Worm (Caenorhabditis elegans): ENCODE results near the gene chtb-3.

chtb-3 gene

ce11 chrX:6319546-6319945 is at the start of gene chtb-3:
TSS of gene chtb-3 (minus strand) at chrX:6319646.
- TF ChIP-seq hif-1 (tag; optimal IDR thresholded peaks at IDR 0.05): no peak
- no peak for TF ChIP-seq F37D6.2 (tag; optimal IDR thresholded peaks at IDR 0.05)
- TF ChIP-seq madf-9 (GFP tag; conservative IDR thresholded peaks at IDR 0.05): no peak

- TF ChIP-seq nhr-42 (GFP tag; IDR thresholded peaks at IDR 0.05): no peak
- no peak for TF ChIP-seq zfp-3 (GFP tag; conservative IDR thresholded peaks at IDR 0.05)
- no peak for TF ChIP-seq ztf-7 (tag; optimal IDR thresholded peaks at IDR 0.05)
- TF ChIP-seq ceh-32 (tag; optimal IDR thresholded peaks at IDR 0.05; ENCODE audit: poor library complexity): no peak
- TF ChIP-seq ZK546.5 (tag; optimal IDR thresholded peaks at IDR 0.05): no peak
- no peak for TF ChIP-seq nhr-102 (tag; optimal IDR thresholded peaks at IDR 0.05)
- TF ChIP-seq mdl-1 (tag; optimal IDR thresholded peaks at IDR 0.05): no peak
- no peak for TF ChIP-seq dmd-6 (GFP tag; IDR thresholded peaks at IDR 0.05)
- no peak for TF ChIP-seq mdt-29 (GFP tag; IDR thresholded peaks at IDR 0.05)
- TF ChIP-seq lin-39 (tag; optimal IDR thresholded peaks at IDR 0.05): no peak
- no peak for TF ChIP-seq zip-11 (GFP tag; IDR thresholded peaks at IDR 0.05)
- TF ChIP-seq spr-3 (GFP tag; optimal IDR thresholded peaks at IDR 0.05): no peak
- no peak for TF ChIP-seq aly-2 (tag; optimal IDR thresholded peaks at IDR 0.05)
These were observed 46.3 kb upstream of the chtb-3 start, which contains the start of gene C03B1.3 for ce11 chrX:6365715-6366114. TSS of gene C03B1.3 (plus strand) at chrX:6366015.

- TF ChIP-seq unc-130 (GFP tag; optimal IDR thresholded peaks at IDR 0.05): no peak
These were observed 44.8 kb upstream of the chtb-3 start, which contains the start of gene C03B1.4 for ce11 chrX:6364196-6364595. TSS of gene C03B1.4 (plus strand) at chrX:6364496.

ce11 chrX:6360658-6361057 is 41.2 kb upstream of the chtb-3 start, which contains the start of gene C03B1.14:
TSS of gene C03B1.14 (minus strand) at chrX:6360758.
- no peak for TF ChIP-seq duxl-1 (tag; optimal IDR thresholded peaks at IDR 0.05; ENCODE audit: poor library complexity)
- TF ChIP-seq nhr-25 (tag; optimal IDR thresholded peaks at IDR 0.05; ENCODE audit: borderline replicate concordance, insufficient read depth): no peak
- no peak for TF ChIP-seq ces-1 (GFP tag; optimal IDR thresholded peaks at IDR 0.05)
- TF ChIP-seq nhr-11 (tag; optimal IDR thresholded peaks at IDR 0.05): no peak

- TF ChIP-seq aha-1 (tag): peak; percentile 97
- TF ChIP-seq jun-1 (tag; optimal IDR thresholded peaks at IDR 0.05): no peak
- TF ChIP-seq nhr-11 (tag; optimal IDR thresholded peaks at IDR 0.05): no peak
- no peak for TF ChIP-seq lin-29 (GFP tag; IDR thresholded peaks at IDR 0.05)
These were observed 40.6 kb upstream of the chtb-3 start for ce11 chrX:6360077-6360476.

- TF ChIP-seq nhr-42 (GFP tag; IDR thresholded peaks at IDR 0.05) (no peak), F10B5.3 (tag; optimal IDR thresholded peaks at IDR 0.05) (no peak), ceh-28 (tag; optimal IDR thresholded peaks at IDR 0.05) (no peak), nhr-41 (GFP tag; IDR thresholded peaks at IDR 0.05) (no peak), unc-62 (GFP tag; optimal IDR thresholded peaks at IDR 0.05 in 1 of 2) (peak in 1 of 2 experiments; percentile 25), unc-62 (tag; optimal IDR thresholded peaks at IDR 0.05) (no peak), daf-19 (GFP tag; conservative IDR thresholded peaks at IDR 0.05) (no peak), ZK337.2 (GFP tag; IDR thresholded peaks at IDR 0.05) (no peak), saeg-2 (GFP tag; IDR thresholded peaks at IDR 0.05) (no peak)
These were observed 38.3 kb upstream of the chtb-3 start, which contains the start of gene C03B1.10 for ce11 chrX:6357772-6358171. TSS of gene C03B1.10 (minus strand) at chrX:6357872.
